Worm (Caenorhabditis elegans): Measurements from ENCODE around the gene nhr-119.

Gene nhr-119

DNA sequence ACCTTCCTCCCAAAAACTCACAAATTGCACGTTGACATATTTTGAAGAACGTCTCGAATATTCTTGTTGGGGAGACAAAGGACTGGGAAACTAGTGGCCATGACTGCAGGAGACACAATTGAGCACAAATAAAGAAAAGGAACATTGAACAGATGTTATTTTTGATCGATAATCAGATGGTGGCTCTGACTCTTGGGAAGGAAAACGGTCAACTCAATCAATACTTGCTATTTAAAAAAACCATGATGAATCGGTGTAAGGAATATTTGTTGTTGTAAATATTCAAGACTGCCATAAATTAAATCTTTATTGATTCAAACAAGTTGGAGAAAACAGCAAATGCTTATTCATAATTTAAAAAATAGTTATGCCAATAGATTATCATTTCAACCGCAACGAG is 29.6 kb downstream of the nhr-119 start, which contains the start of gene fbxb-105:
Gene fbxb-105 (minus strand): TSS at position 101 of the 400 bp plus-strand sequence.
- TF ChIP-seq klf-2 (GFP tag; conservative IDR thresholded peaks at IDR 0.05) (no peak), ztf-23 (GFP tag; IDR thresholded peaks at IDR 0.05) (no peak), ref-1 (GFP tag; conservative IDR thresholded peaks at IDR 0.05) (no peak), med-1 (GFP tag; optimal IDR thresholded peaks at IDR 0.05; ENCODE audit: insufficient read depth) (no peak), ztf-29 (GFP tag; IDR thresholded peaks at IDR 0.05) (no peak)

DNA sequence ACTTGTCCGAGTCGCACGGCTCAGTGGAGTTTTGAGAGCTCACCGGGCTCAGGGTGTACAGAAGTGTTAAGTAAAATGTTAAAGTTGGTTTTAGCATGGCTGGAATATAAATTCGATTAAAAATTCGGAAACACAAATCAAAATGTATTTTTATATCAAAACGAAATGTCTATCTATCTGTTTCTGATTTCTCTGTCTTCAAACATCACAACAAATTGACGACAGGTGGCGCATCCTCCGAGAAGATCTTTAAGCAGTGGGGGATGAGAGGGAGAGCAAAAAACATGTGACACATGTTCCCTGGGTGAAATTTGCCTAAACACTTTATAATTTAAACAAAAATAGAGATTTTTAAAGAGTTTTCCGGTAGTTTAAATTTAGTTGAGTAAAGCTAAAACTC is 31.4 kb downstream of the nhr-119 start, which contains the start of gene F08D12.7:
Gene F08D12.7 (minus strand): TSS at position 101 of the 400 bp plus-strand sequence.
- no peak for TF ChIP-seq flt-1 (GFP tag; IDR thresholded peaks at IDR 0.05)
- TF ChIP-seq med-1 (GFP tag; optimal IDR thresholded peaks at IDR 0.05; ENCODE audit: insufficient read depth): no peak
- TF ChIP-seq T22C8.4 (GFP tag; IDR thresholded peaks at IDR 0.05): no peak
- no peak for TF ChIP-seq klf-2 (GFP tag; conservative IDR thresholded peaks at IDR 0.05)
- TF ChIP-seq cog-1 (tag; optimal IDR thresholded peaks at IDR 0.05): no peak
- TF ChIP-seq ref-1 (GFP tag; conservative IDR thresholded peaks at IDR 0.05): no peak
- TF ChIP-seq tab-1 (GFP tag; IDR thresholded peaks at IDR 0.05): no peak
- TF ChIP-seq ztf-23 (GFP tag; IDR thresholded peaks at IDR 0.05): no peak

DNA sequence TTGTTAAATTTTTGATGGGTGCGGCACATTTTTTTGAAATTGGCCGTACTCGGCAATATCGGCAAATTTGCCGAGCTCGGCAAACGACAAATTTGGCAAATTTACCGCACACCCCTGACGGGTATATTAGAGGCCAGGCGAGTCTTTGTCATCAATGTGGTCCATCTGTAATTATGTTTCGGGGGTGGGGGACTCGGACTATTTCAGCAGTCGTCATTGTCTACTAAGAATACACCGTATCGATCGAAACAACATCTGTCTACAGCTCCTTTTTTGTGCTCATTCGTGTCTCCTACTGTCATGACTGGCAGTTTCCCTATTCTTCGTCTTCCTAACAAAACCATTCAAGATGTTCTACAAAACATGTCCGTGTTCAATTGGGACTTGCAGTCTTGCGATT is 34.1 kb downstream of the nhr-119 start, which contains the start of gene F08D12.15:
Gene F08D12.15 (plus strand): TSS at position 301 of the 400 bp plus-strand sequence.
- TF ChIP-seq klf-2 (GFP tag; conservative IDR thresholded peaks at IDR 0.05) (0 out of 2 replicates have a peak, but pooled peaks have one; percentile 5), ztf-23 (GFP tag; IDR thresholded peaks at IDR 0.05) (no peak)

ce11 chrII:2764664-2765063 is 35.7 kb downstream of the nhr-119 start, which contains the start of gene fbxb-108:
Gene fbxb-108 (plus strand): TSS chrII:2764964.
- TF ChIP-seq ref-1 (GFP tag; conservative IDR thresholded peaks at IDR 0.05): no peak
- TF ChIP-seq T22C8.4 (GFP tag; IDR thresholded peaks at IDR 0.05): no peak
- TF ChIP-seq cog-1 (tag; optimal IDR thresholded peaks at IDR 0.05): no peak
- no peak for TF ChIP-seq tab-1 (GFP tag; IDR thresholded peaks at IDR 0.05)

DNA sequence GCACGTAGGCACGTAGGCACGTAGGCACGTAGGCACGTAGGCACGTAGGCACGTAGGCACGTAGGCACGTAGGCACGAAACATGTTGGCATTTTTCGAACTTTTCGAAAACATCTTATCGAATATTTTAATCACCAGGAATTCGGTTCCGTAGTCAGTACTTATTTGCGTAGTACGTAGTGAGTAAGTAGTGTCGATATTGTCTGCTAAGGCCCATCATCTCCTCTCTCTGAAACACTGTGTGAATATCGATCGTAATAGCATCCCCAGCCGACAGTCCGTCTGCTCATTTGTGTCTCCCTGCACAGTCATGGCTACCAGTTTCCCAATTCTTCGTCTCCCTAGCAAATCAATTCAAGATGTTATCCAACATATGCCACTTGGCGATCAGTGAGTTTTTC is 38.3 kb downstream of the nhr-119 start, which contains the start of gene fbxb-106:
Gene fbxb-106 (plus strand): TSS at position 301 of the 400 bp plus-strand sequence.
- TF ChIP-seq cog-1 (tag; optimal IDR thresholded peaks at IDR 0.05) (no peak), klf-2 (GFP tag; conservative IDR thresholded peaks at IDR 0.05) (no peak), ref-1 (GFP tag; conservative IDR thresholded peaks at IDR 0.05) (no peak), tab-1 (GFP tag; IDR thresholded peaks at IDR 0.05) (no peak), T22C8.4 (GFP tag; IDR thresholded peaks at IDR 0.05) (no peak), ztf-29 (GFP tag; IDR thresholded peaks at IDR 0.05) (no peak), flt-1 (GFP tag; IDR thresholded peaks at IDR 0.05) (no peak), ztf-23 (GFP tag; IDR thresholded peaks at IDR 0.05) (no peak), med-1 (GFP tag; optimal IDR thresholded peaks at IDR 0.05; ENCODE audit: insufficient read depth) (no peak)

DNA sequence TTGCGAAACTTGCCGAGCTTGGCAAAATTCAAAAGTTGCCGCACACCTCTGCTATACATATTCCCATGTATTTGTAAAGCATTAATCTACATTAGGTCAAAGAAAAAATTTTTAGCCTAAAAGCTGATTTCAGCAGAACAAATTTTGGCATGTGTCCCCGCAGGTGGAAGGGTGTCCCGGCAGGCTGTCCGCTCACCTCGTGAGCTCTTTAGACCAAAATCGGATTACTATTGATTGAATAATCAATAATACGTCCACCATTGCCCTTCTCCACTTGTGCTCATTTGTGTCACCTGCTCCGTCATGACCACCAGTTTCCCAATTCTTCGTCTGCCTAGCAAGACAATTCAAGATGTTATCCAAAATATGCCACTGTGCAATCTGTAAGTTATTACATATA is 41.9 kb downstream of the nhr-119 start, which contains the start of gene fbxb-107:
Gene fbxb-107 (plus strand): TSS at position 297 of the 400 bp plus-strand sequence.
- peak; percentile 18; the same call in 1 of the 2 replicates for TF ChIP-seq T22C8.4 (GFP tag; IDR thresholded peaks at IDR 0.05)
- no peak for TF ChIP-seq cog-1 (tag; optimal IDR thresholded peaks at IDR 0.05)

ce11 chrII:2757954-2758353 is 42.4 kb downstream of the nhr-119 start, which contains the start of gene F29A7.8:
Gene F29A7.8 (minus strand): TSS chrII:2758054.
- TF ChIP-seq ztf-29 (GFP tag; IDR thresholded peaks at IDR 0.05) (no peak), klf-2 (GFP tag; conservative IDR thresholded peaks at IDR 0.05) (no peak), tab-1 (GFP tag; IDR thresholded peaks at IDR 0.05) (no peak), flt-1 (GFP tag; IDR thresholded peaks at IDR 0.05) (no peak), med-1 (GFP tag; optimal IDR thresholded peaks at IDR 0.05; ENCODE audit: insufficient read depth) (no peak), ref-1 (GFP tag; conservative IDR thresholded peaks at IDR 0.05) (no peak), cog-1 (tag; optimal IDR thresholded peaks at IDR 0.05) (no peak), T22C8.4 (GFP tag; IDR thresholded peaks at IDR 0.05) (no peak), ztf-23 (GFP tag; IDR thresholded peaks at IDR 0.05) (no peak)

- TF ChIP-seq med-1 (GFP tag; optimal IDR thresholded peaks at IDR 0.05; ENCODE audit: insufficient read depth): no peak
- no peak for TF ChIP-seq ztf-29 (GFP tag; IDR thresholded peaks at IDR 0.05)
- TF ChIP-seq flt-1 (GFP tag; IDR thresholded peaks at IDR 0.05): no peak
- TF ChIP-seq ref-1 (GFP tag; conservative IDR thresholded peaks at IDR 0.05): no peak
- no peak for TF ChIP-seq cog-1 (tag; optimal IDR thresholded peaks at IDR 0.05)
- TF ChIP-seq T22C8.4 (GFP tag; IDR thresholded peaks at IDR 0.05): no peak
- no peak for TF ChIP-seq klf-2 (GFP tag; conservative IDR thresholded peaks at IDR 0.05)
- no peak for TF ChIP-seq ztf-23 (GFP tag; IDR thresholded peaks at IDR 0.05)
- TF ChIP-seq tab-1 (GFP tag; IDR thresholded peaks at IDR 0.05): no peak
Observed at ce11 chrII:2756351-2756750, 44.0 kb downstream of the nhr-119 start.

ce11 chrII:2754595-2754994 is 45.8 kb downstream of the nhr-119 start:
- TF ChIP-seq tab-1 (GFP tag; IDR thresholded peaks at IDR 0.05) (no peak), ztf-23 (GFP tag; IDR thresholded peaks at IDR 0.05) (no peak), cog-1 (tag; optimal IDR thresholded peaks at IDR 0.05) (no peak), ref-1 (GFP tag; conservative IDR thresholded peaks at IDR 0.05) (no peak)

ce11 chrII:2752999-2753398 is 47.4 kb downstream of the nhr-119 start, which contains the start of gene F29A7.3:
Gene F29A7.3 (plus strand): TSS chrII:2753299.
- no peak for TF ChIP-seq ztf-23 (GFP tag; IDR thresholded peaks at IDR 0.05)
- no peak for TF ChIP-seq ref-1 (GFP tag; conservative IDR thresholded peaks at IDR 0.05)
- TF ChIP-seq klf-2 (GFP tag; conservative IDR thresholded peaks at IDR 0.05): no peak
- TF ChIP-seq T22C8.4 (GFP tag; IDR thresholded peaks at IDR 0.05): no peak
- no peak for TF ChIP-seq tab-1 (GFP tag; IDR thresholded peaks at IDR 0.05)
- no peak for TF ChIP-seq flt-1 (GFP tag; IDR thresholded peaks at IDR 0.05)
- TF ChIP-seq ztf-29 (GFP tag; IDR thresholded peaks at IDR 0.05): no peak
- TF ChIP-seq med-1 (GFP tag; optimal IDR thresholded peaks at IDR 0.05; ENCODE audit: insufficient read depth): no peak
- no peak for TF ChIP-seq cog-1 (tag; optimal IDR thresholded peaks at IDR 0.05)
